Worm (Caenorhabditis elegans) whole organism, L4 larva: ENCODE measurements around the gene C02B4.3.

Experiments
- aha-1 ChIP-seq: fragments of 150-350 bp; peaks from one replicate; lab custom pipeline; 2014; ENCODE audit warnings: missing biosample characterization, missing genetic modification characterization
- ceh-20 ChIP-seq: fragments of 200-800 bp; sonication (Bioruptor generic); IDR thresholded peaks from 2 replicates; pipeline ENCODE4 v1.3.6; 2022; ENCODE audit warnings: missing genetic modification reagents, missing genetic modification characterization, missing compliant biosample characterization
- ces-1 ChIP-seq: fragments of 150-350 bp; sonication (generic microtip); optimal IDR thresholded peaks from 4 replicates; lab custom pipeline; 2014; ENCODE audit warnings: missing biosample characterization, missing genetic modification reagents, missing genetic modification characterization
- cey-2 ChIP-seq: sonication (generic microtip); optimal IDR thresholded peaks from 3 replicates; lab custom pipeline; 2017; ENCODE audit warnings: missing genetic modification characterization, mild to moderate bottlenecking, missing compliant biosample characterization, antibody characterized with exemption, borderline replicate concordance; ENCODE audit not compliant: insufficient read depth
- ctbp-1 ChIP-seq: fragments of 200-800 bp; sonication (Bioruptor generic); IDR thresholded peaks from 2 replicates; pipeline ENCODE4 v1.3.6; 2022; ENCODE audit warnings: missing genetic modification reagents, missing genetic modification characterization, missing compliant biosample characterization
- daf-12 ChIP-seq: fragments of 150-350 bp; optimal IDR thresholded peaks from 2 replicates; lab custom pipeline; 2014; ENCODE audit warnings: missing biosample characterization, missing genetic modification reagents, missing genetic modification characterization
- daf-16 ChIP-seq, 3 experiments: sonication (generic microtip); optimal IDR thresholded peaks; 2 replicates each; lab custom pipeline; 2016 to 2017; ENCODE audit warnings: missing genetic modification characterization in 3 of 3, missing genetic modification reagents in 3 of 3, mild to moderate bottlenecking in 2 of 3, missing compliant biosample characterization in 2 of 3, missing biosample characterization in 1 of 3, moderate library complexity in 1 of 3
- dmd-6 ChIP-seq: fragments of 200-800 bp; sonication (Bioruptor generic); IDR thresholded peaks from 2 replicates; pipeline ENCODE4 v1.3.6; 2022; ENCODE audit warnings: missing genetic modification reagents, missing genetic modification characterization, missing compliant biosample characterization
- dmd-8 ChIP-seq: fragments of 200-800 bp; sonication (Bioruptor generic); IDR thresholded peaks from 2 replicates; pipeline ENCODE4 v1.3.6; 2022; ENCODE audit warnings: missing genetic modification characterization, missing compliant biosample characterization
- dmd-9 ChIP-seq: fragments of 200-800 bp; sonication (Bioruptor generic); IDR thresholded peaks from 2 replicates; pipeline ENCODE4 v1.3.6; 2022; ENCODE audit warnings: missing genetic modification reagents, missing genetic modification characterization, missing compliant biosample characterization
- duxl-1 ChIP-seq: sonication (generic microtip); optimal IDR thresholded peaks from 2 replicates; lab custom pipeline; 2016; ENCODE audit warnings: mild to moderate bottlenecking, missing genetic modification characterization, moderate library complexity, missing compliant biosample characterization; ENCODE audit not compliant: poor library complexity
- dve-1 ChIP-seq: sonication (generic microtip); optimal IDR thresholded peaks from 2 replicates; lab custom pipeline; 2017; ENCODE audit warnings: antibody characterized with exemption, mild to moderate bottlenecking, missing genetic modification characterization, missing compliant biosample characterization; ENCODE audit not compliant: insufficient read depth
- egl-43 ChIP-seq: fragments of 200-800 bp; sonication (Bioruptor generic); IDR thresholded peaks from 2 replicates; pipeline ENCODE4 v1.3.6; 2022; ENCODE audit warnings: missing genetic modification reagents, missing genetic modification characterization, missing compliant biosample characterization
- fkh-10 ChIP-seq: fragments of 150-350 bp; optimal IDR thresholded peaks from 2 replicates; lab custom pipeline; 2014; ENCODE audit warnings: missing biosample characterization, missing genetic modification reagents, missing genetic modification characterization
- hlh-11 ChIP-seq: fragments of 200-800 bp; sonication (Bioruptor generic); optimal IDR thresholded peaks from 2 replicates; lab custom pipeline; 2018; ENCODE audit warnings: mild to moderate bottlenecking, missing genetic modification characterization, missing compliant biosample characterization
- lin-15B ChIP-seq: fragments of 150-350 bp; sonication (generic microtip); optimal IDR thresholded peaks from 3 replicates; lab custom pipeline; 2014; ENCODE audit warnings: missing biosample characterization, missing genetic modification characterization
- lin-29 ChIP-seq: fragments of 200-800 bp; sonication (Bioruptor generic); IDR thresholded peaks from 2 replicates; pipeline ENCODE4 v1.3.6; 2022; ENCODE audit warnings: missing genetic modification reagents, missing genetic modification characterization, missing compliant biosample characterization
- lsy-2 ChIP-seq, 2 experiments: fragments of 150-350 bp in 1 of 2; sonication (generic microtip) in 1 of 2; optimal IDR thresholded peaks; 2 replicates each; lab custom pipeline; 2014 to 2017; ENCODE audit warnings: missing biosample characterization in 2 of 2, missing genetic modification characterization in 2 of 2
- madf-5 ChIP-seq, 2 experiments: fragments of 200-800 bp; sonication (Bioruptor generic); IDR thresholded peaks; 2 replicates each; pipeline ENCODE4 v1.3.6; 2022; ENCODE audit warnings: missing compliant biosample characterization in 2 of 2, missing genetic modification characterization in 2 of 2
- madf-9 ChIP-seq: fragments of 200-800 bp; sonication (Bioruptor generic); conservative IDR thresholded peaks from 2 replicates; pipeline ENCODE4 v1.3.6; 2022; ENCODE audit warnings: missing genetic modification reagents, missing genetic modification characterization, missing compliant biosample characterization
- mep-1 ChIP-seq: fragments of 150-350 bp; sonication (generic microtip); optimal IDR thresholded peaks from 3 replicates; lab custom pipeline; 2014; ENCODE audit warnings: missing biosample characterization, missing genetic modification characterization
- mes-2 ChIP-seq: sonication (generic microtip); optimal IDR thresholded peaks from 2 replicates; lab custom pipeline; 2016; ENCODE audit warnings: missing genotype, mild to moderate bottlenecking, missing genetic modification characterization, missing compliant biosample characterization; ENCODE audit not compliant: poor library complexity, severe bottlenecking
- nhr-25 ChIP-seq: sonication (generic microtip); optimal IDR thresholded peaks from 2 replicates; lab custom pipeline; 2017; ENCODE audit warnings: missing genetic modification characterization, mild to moderate bottlenecking, missing compliant biosample characterization, antibody characterized with exemption, moderate library complexity, borderline replicate concordance; ENCODE audit not compliant: insufficient read depth
- nhr-28 ChIP-seq: fragments of 150-350 bp; optimal IDR thresholded peaks from 2 replicates; lab custom pipeline; 2014; ENCODE audit warnings: missing biosample characterization, missing genetic modification characterization
- nhr-42 ChIP-seq: fragments of 200-800 bp; sonication (Bioruptor generic); IDR thresholded peaks from 2 replicates; pipeline ENCODE4 v1.3.6; 2022; ENCODE audit warnings: missing genetic modification characterization, missing compliant biosample characterization
- nhr-48 ChIP-seq: sonication (generic microtip); optimal IDR thresholded peaks from 2 replicates; lab custom pipeline; 2016; ENCODE audit warnings: mild to moderate bottlenecking, missing genetic modification characterization, missing compliant biosample characterization
- pqm-1 ChIP-seq: sonication (generic microtip); optimal IDR thresholded peaks from 2 replicates; lab custom pipeline; 2017; ENCODE audit warnings: missing biosample characterization, missing genetic modification characterization
- saeg-2 ChIP-seq: fragments of 200-800 bp; sonication (Bioruptor generic); IDR thresholded peaks from 2 replicates; pipeline ENCODE4 v1.3.6; 2022; ENCODE audit warnings: missing genetic modification reagents, missing genetic modification characterization, missing compliant biosample characterization
- sdz-12 ChIP-seq: fragments of 200-800 bp; sonication (Bioruptor generic); optimal IDR thresholded peaks from 2 replicates; lab custom pipeline; 2018; ENCODE audit warnings: mild to moderate bottlenecking, missing genetic modification characterization, missing compliant biosample characterization
- snpc-4 ChIP-seq: fragments of 150-350 bp; optimal IDR thresholded peaks from 2 replicates; lab custom pipeline; 2014; ENCODE audit warnings: missing biosample characterization, missing genetic modification characterization
- spr-1 ChIP-seq: sonication (generic microtip); optimal IDR thresholded peaks from 2 replicates; lab custom pipeline; 2016; ENCODE audit warnings: mild to moderate bottlenecking, missing genetic modification characterization, missing compliant biosample characterization
- tag-97 ChIP-seq: fragments of 200-800 bp; sonication (Bioruptor generic); IDR thresholded peaks from 2 replicates; pipeline ENCODE4 v1.3.6; 2022; ENCODE audit warnings: missing genetic modification characterization, missing compliant biosample characterization
- tra-1 ChIP-seq: fragments of 200-800 bp; sonication (Bioruptor generic); IDR thresholded peaks from 2 replicates; pipeline ENCODE4 v1.3.6; 2022; ENCODE audit warnings: missing genetic modification reagents, missing genetic modification characterization, missing compliant biosample characterization
- unc-62 ChIP-seq, 3 experiments: fragments of 150-350 bp in 1 of 3; sonication (generic microtip); optimal IDR thresholded peaks in 2 of 3; peaks in 1 of 3; 1 replicate in 1 of 3; 2 replicates in 2 of 3; lab custom pipeline; 2014 to 2017; ENCODE audit warnings: missing biosample characterization in 3 of 3, missing genetic modification characterization in 3 of 3, missing genetic modification reagents in 3 of 3, missing genotype in 1 of 3
- zip-11 ChIP-seq: fragments of 200-800 bp; sonication (Bioruptor generic); IDR thresholded peaks from 2 replicates; pipeline ENCODE4 v1.3.6; 2022; ENCODE audit warnings: missing genetic modification characterization, missing compliant biosample characterization
- zip-2 ChIP-seq: fragments of 150-350 bp; optimal IDR thresholded peaks from 2 replicates; lab custom pipeline; 2014; ENCODE audit warnings: missing biosample characterization, missing genetic modification characterization
- ztf-7 ChIP-seq: fragments of 150-350 bp; optimal IDR thresholded peaks from 2 replicates; lab custom pipeline; 2014; ENCODE audit warnings: missing biosample characterization, missing genetic modification characterization

C02B4.3 gene

ce11 chrX:12635010-12635409 lies 24.6 kb downstream of the C02B4.3 start (continued):
- TF ChIP-seq lin-15B (tag; lab: Kevin White, UChicago) (no peak), tag-97 (GFP tag; lab: Robert Waterston, UW) (no peak), egl-43 (GFP tag; lab: Robert Waterston, UW) (no peak), daf-16 (GFP tag; optimal IDR thresholded peaks at IDR 0.05; lab: Kevin White, UChicago) (no peak), daf-16 (tag; optimal IDR thresholded peaks at IDR 0.05; lab: Kevin White, UChicago) (peak; percentile 98), madf-5 (GFP tag; IDR thresholded peaks at IDR 0.05; lab: Robert Waterston, UW) (no peak), dmd-9 (GFP tag; lab: Robert Waterston, UW) (no peak), nhr-25 (tag; lab: Kevin White, UChicago) (peak; percentile 33), snpc-4 (no peak), lin-29 (GFP tag; lab: Robert Waterston, UW) (no peak), duxl-1 (tag; lab: Kevin White, UChicago) (no peak), nhr-42 (GFP tag; lab: Robert Waterston, UW) (no peak)

ce11 chrX:12633862-12634404 lies 25.7 kb downstream of the C02B4.3 start, which contains the start of gene ivns-1:
Gene ivns-1 (minus strand): TSS chrX:12634354.
- TF ChIP-seq mes-2 (tag; lab: Kevin White, UChicago) (no peak), pqm-1 (tag; lab: Kevin White, UChicago) (peak; percentile 17), spr-1 (tag; lab: Kevin White, UChicago) (no peak), unc-62 (GFP tag; optimal IDR thresholded peaks at IDR 0.05 in 1 of 2; lab: Kevin White, UChicago) (peak in 1 of 2 experiments; percentile 10), unc-62 (tag; optimal IDR thresholded peaks at IDR 0.05; lab: Kevin White, UChicago) (no peak), nhr-28 (tag; lab: Kevin White, UChicago) (peak; percentile 61), dmd-6 (GFP tag; lab: Robert Waterston, UW) (peak; percentile 70), cey-2 (tag; lab: Kevin White, UChicago) (no peak), ztf-7 (tag; lab: Kevin White, UChicago) (no peak), nhr-48 (tag; lab: Kevin White, UChicago) (peak; percentile 60), dve-1 (tag; lab: Kevin White, UChicago) (peak; percentile 55), saeg-2 (GFP tag; lab: Robert Waterston, UW) (no peak), hlh-11 (peak; percentile 70), zip-2 (tag; lab: Kevin White, UChicago) (no peak), mep-1 (tag; lab: Kevin White, UChicago) (no peak), nhr-42 (GFP tag; lab: Robert Waterston, UW) (no peak), ceh-20 (GFP tag; lab: Robert Waterston, UW) (no peak), daf-16 (GFP tag; optimal IDR thresholded peaks at IDR 0.05; lab: Kevin White, UChicago) (no peak), daf-16 (tag; optimal IDR thresholded peaks at IDR 0.05; lab: Kevin White, UChicago) (peak; percentile 72)
- TF ChIP-seq, all 104 proteins: peak for 8

- peak; percentile 23 for TF ChIP-seq ces-1
- TF ChIP-seq aha-1 (tag; lab: Kevin White, UChicago): peak; percentile 86
- TF ChIP-seq dmd-8: no peak
These were observed 27.0 kb downstream of the C02B4.3 start for ce11 chrX:12632657-12633056.

DNA sequence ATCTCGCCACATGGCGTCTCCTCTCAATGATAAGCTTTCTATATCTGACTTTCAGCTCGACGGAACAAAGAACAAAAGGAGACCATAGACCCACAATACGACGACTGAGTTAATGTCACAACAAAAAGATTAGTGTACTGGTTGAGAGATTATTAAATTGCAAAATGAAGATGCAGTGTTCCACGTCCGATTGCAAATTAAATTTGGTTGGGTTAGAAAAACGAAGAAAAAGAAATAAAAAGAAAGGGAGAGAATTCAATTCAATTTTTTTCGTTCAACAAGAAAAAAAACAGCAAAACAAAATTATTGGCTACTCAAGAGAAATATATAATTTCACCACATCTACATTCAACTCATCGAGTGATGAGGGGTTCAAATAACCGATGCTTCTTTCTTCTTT lies 28.2 kb downstream of the C02B4.3 start:
- TF ChIP-seq ctbp-1 (peak; percentile 58; the same call in 1 of the 2 replicates), tra-1 (GFP tag; lab: Robert Waterston, UW) (no peak), zip-11 (GFP tag; lab: Robert Waterston, UW) (no peak), lin-15B (tag; lab: Kevin White, UChicago) (no peak), unc-62 (GFP tag; optimal IDR thresholded peaks at IDR 0.05 in 1 of 2; lab: Kevin White, UChicago) (peak in 1 of 2 experiments; percentile 68), unc-62 (tag; optimal IDR thresholded peaks at IDR 0.05; lab: Kevin White, UChicago) (no peak), sdz-12 (GFP tag; lab: Kevin White, UChicago) (no peak), daf-12 (tag; lab: Kevin White, UChicago) (no peak), lin-29 (GFP tag; lab: Robert Waterston, UW) (no peak), ces-1 (peak; percentile 87), fkh-10 (GFP tag; lab: Kevin White, UChicago) (peak; percentile 67), lsy-2 (tag; optimal IDR thresholded peaks at IDR 0.05; lab: Kevin White, UChicago) (peak in 1 of 2 experiments; percentile 17), madf-9 (GFP tag; lab: Robert Waterston, UW) (no peak), daf-16 (GFP tag; optimal IDR thresholded peaks at IDR 0.05; lab: Kevin White, UChicago) (no peak), daf-16 (tag; optimal IDR thresholded peaks at IDR 0.05; lab: Kevin White, UChicago) (no peak)
